Fruit fly (Drosophila melanogaster): ENCODE data around the gene Fancl.

- TF ChIP-seq tj (GFP tag; optimal IDR thresholded peaks at IDR 0.05) (no peak), cnc (optimal IDR thresholded peaks at IDR 0.05) (no peak), CG7101 (tag; optimal IDR thresholded peaks at IDR 0.05) (no peak), ovo (GFP tag; optimal IDR thresholded peaks at IDR 0.05) (no peak), CG11617 (GFP tag; optimal IDR thresholded peaks at IDR 0.05) (no peak)
These were observed 38.2 kb upstream of the Fancl start for dm6 chr3R:10090906-10091305.

Measured in whole organism, adult.